Fruit fly (Drosophila melanogaster) whole organism, embryonic: ENCODE results near the gene CG4593.

Experiments used
- Abd-B ChIP-seq: fragments of 200-800 bp; sonication (Bioruptor generic); optimal IDR thresholded peaks from 2 replicates; lab custom pipeline; 2018; ENCODE audit warnings: missing biosample characterization, mild to moderate bottlenecking, missing genetic modification characterization, moderate library complexity
- BtbVII ChIP-seq: fragments of 200-800 bp; sonication (Bioruptor generic); optimal IDR thresholded peaks from 3 replicates; lab custom pipeline; 2017; ENCODE audit warnings: missing biosample characterization, mild to moderate bottlenecking, missing genetic modification characterization
- CG11560 ChIP-seq: fragments of 200-800 bp; sonication (Bioruptor generic); IDR thresholded peaks from 3 replicates; pipeline ENCODE4 v1.3.6; 2022; ENCODE audit warnings: missing biosample characterization, missing genetic modification characterization
- CG11723 ChIP-seq: fragments of 200-800 bp; sonication (Bioruptor generic); optimal IDR thresholded peaks from 2 replicates; lab custom pipeline; 2017; ENCODE audit warnings: missing biosample characterization, mild to moderate bottlenecking, missing genetic modification characterization
- CG12071 ChIP-seq: fragments of 200-800 bp; sonication (Bioruptor generic); optimal IDR thresholded peaks from 3 replicates; lab custom pipeline; 2018; ENCODE audit warnings: missing biosample characterization, mild to moderate bottlenecking, missing genetic modification characterization
- CG15479 ChIP-seq: fragments of 200-800 bp; sonication (Bioruptor generic); optimal IDR thresholded peaks from 3 replicates; lab custom pipeline; 2019; ENCODE audit warnings: missing biosample characterization, mild to moderate bottlenecking, missing genetic modification characterization, moderate library complexity
- CG16813 ChIP-seq: fragments of 200-800 bp; sonication (Bioruptor generic); IDR thresholded peaks from 3 replicates; pipeline ENCODE4 v1.3.6; 2022; ENCODE audit warnings: missing biosample characterization, missing genetic modification characterization; ENCODE audit not compliant: partially characterized antibody
- CG17186 ChIP-seq: fragments of 200-800 bp; sonication (Bioruptor generic); optimal IDR thresholded peaks from 3 replicates; lab custom pipeline; 2017; ENCODE audit warnings: missing biosample characterization, missing genetic modification reagents, missing genetic modification characterization
- CG18262 ChIP-seq: fragments of 200-800 bp; optimal IDR thresholded peaks from 3 replicates; lab custom pipeline; 2019; ENCODE audit warnings: missing biosample characterization, mild to moderate bottlenecking, missing genetic modification characterization, moderate library complexity
- CG18619 ChIP-seq: fragments of 200-800 bp; sonication (Bioruptor generic); optimal IDR thresholded peaks from 3 replicates; lab custom pipeline; 2017; ENCODE audit warnings: missing biosample characterization, mild to moderate bottlenecking, missing genetic modification characterization
- CG2116 ChIP-seq: fragments of 200-800 bp; sonication (Bioruptor generic); optimal IDR thresholded peaks from 3 replicates; lab custom pipeline; 2018; ENCODE audit warnings: missing biosample characterization, mild to moderate bottlenecking, missing genetic modification characterization
- CG32532 ChIP-seq: fragments of 200-800 bp; sonication (Bioruptor generic); IDR thresholded peaks from 2 replicates; pipeline ENCODE4 v1.3.6; 2022; ENCODE audit warnings: missing biosample characterization, missing genetic modification characterization
- CG4424 ChIP-seq: fragments of 200-800 bp; sonication (Bioruptor generic); optimal IDR thresholded peaks from 3 replicates; lab custom pipeline; 2016; ENCODE audit warnings: missing biosample characterization, missing genetic modification characterization
- CG4617 ChIP-seq: fragments of 200-800 bp; sonication (Bioruptor generic); optimal IDR thresholded peaks from 3 replicates; lab custom pipeline; 2016; ENCODE audit warnings: missing biosample characterization, missing genetic modification characterization, borderline replicate concordance
- CG4820 ChIP-seq: fragments of 200-800 bp; sonication (Bioruptor generic); optimal IDR thresholded peaks from 3 replicates; lab custom pipeline; 2016; ENCODE audit warnings: missing biosample characterization, missing genetic modification characterization
- CG6254 ChIP-seq: fragments of 200-800 bp; sonication (Bioruptor generic); optimal IDR thresholded peaks from 3 replicates; lab custom pipeline; 2017; ENCODE audit warnings: mild to moderate bottlenecking, missing biosample characterization, missing genetic modification reagents, missing genetic modification characterization
- CG6689 ChIP-seq: fragments of 200-800 bp; sonication (Bioruptor generic); IDR thresholded peaks from 2 replicates; pipeline ENCODE4 v1.3.6; 2022; ENCODE audit warnings: missing biosample characterization, missing genetic modification characterization
- CG8281 ChIP-seq: fragments of 200-800 bp; sonication (Bioruptor generic); optimal IDR thresholded peaks from 2 replicates; lab custom pipeline; 2018; ENCODE audit warnings: missing biosample characterization, mild to moderate bottlenecking, missing genetic modification characterization, moderate library complexity
- CG8944 ChIP-seq: fragments of 200-800 bp; sonication (Bioruptor generic); optimal IDR thresholded peaks from 3 replicates; lab custom pipeline; 2016; ENCODE audit warnings: missing biosample characterization, missing genetic modification characterization
- Dip3 ChIP-seq: fragments of 200-800 bp; sonication (Bioruptor generic); optimal IDR thresholded peaks from 3 replicates; lab custom pipeline; 2016; ENCODE audit warnings: missing biosample characterization, missing genetic modification characterization
- Fer2 ChIP-seq: fragments of 200-800 bp; sonication (Bioruptor generic); optimal IDR thresholded peaks from 2 replicates; lab custom pipeline; 2018; ENCODE audit warnings: missing biosample characterization, mild to moderate bottlenecking, missing genetic modification characterization, moderate library complexity
- Max ChIP-seq: fragments of 200-800 bp; sonication (Bioruptor generic); optimal IDR thresholded peaks from 2 replicates; lab custom pipeline; 2016; ENCODE audit warnings: missing biosample characterization, mild to moderate bottlenecking, missing genetic modification characterization
- Ravus ChIP-seq: fragments of 200-800 bp; sonication (Bioruptor generic); IDR thresholded peaks from 2 replicates; pipeline ENCODE4 v1.3.6; 2022; ENCODE audit warnings: missing biosample characterization, missing genetic modification characterization
- Ssrp ChIP-seq: fragments of 200-800 bp; sonication (Bioruptor generic); optimal IDR thresholded peaks from 2 replicates; lab custom pipeline; 2018; ENCODE audit warnings: missing biosample characterization, mild to moderate bottlenecking, missing genetic modification characterization, moderate library complexity
- Xbp1 ChIP-seq: fragments of 200-800 bp; sonication (Bioruptor generic); optimal IDR thresholded peaks from 3 replicates; lab custom pipeline; 2016; ENCODE audit warnings: missing biosample characterization, mild to moderate bottlenecking, missing genetic modification characterization
- abd-A ChIP-seq: fragments of 200-800 bp; sonication (Bioruptor generic); optimal IDR thresholded peaks from 3 replicates; lab custom pipeline; 2019; ENCODE audit warnings: missing biosample characterization, mild to moderate bottlenecking, missing genetic modification characterization, moderate library complexity
- ac ChIP-seq: fragments of 200-800 bp; sonication (Bioruptor generic); optimal IDR thresholded peaks from 3 replicates; lab custom pipeline; 2017; ENCODE audit warnings: missing biosample characterization, mild to moderate bottlenecking, missing genetic modification characterization
- ash1 ChIP-seq: fragments of 200-800 bp; sonication (Bioruptor generic); optimal IDR thresholded peaks from 2 replicates; lab custom pipeline; 2018; ENCODE audit warnings: missing biosample characterization, mild to moderate bottlenecking, missing genetic modification characterization
- cas ChIP-seq: fragments of 200-800 bp; sonication (Bioruptor generic); IDR thresholded peaks from 2 replicates; pipeline ENCODE4 v1.3.6; 2022; ENCODE audit warnings: missing biosample characterization, missing genetic modification characterization
- crol ChIP-seq: fragments of 200-800 bp; sonication (Bioruptor generic); IDR thresholded peaks from 2 replicates; pipeline ENCODE4 v1.3.6; 2022; ENCODE audit warnings: missing biosample characterization, missing genetic modification characterization
- gcm ChIP-seq: fragments of 200-800 bp; sonication (Bioruptor generic); optimal IDR thresholded peaks from 2 replicates; lab custom pipeline; 2019; ENCODE audit warnings: missing biosample characterization, mild to moderate bottlenecking, missing genetic modification characterization, moderate library complexity
- hbn ChIP-seq: fragments of 200-800 bp; sonication (Bioruptor generic); IDR thresholded peaks from 2 replicates; pipeline ENCODE4 v1.3.6; 2022; ENCODE audit warnings: missing biosample characterization, missing genetic modification characterization; ENCODE audit not compliant: partially characterized antibody
- jigr1 ChIP-seq: fragments of 200-800 bp; sonication (Bioruptor generic); IDR thresholded peaks from 3 replicates; pipeline ENCODE4 v1.3.6; 2022; ENCODE audit warnings: missing biosample characterization, missing genetic modification characterization
- jing ChIP-seq: fragments of 200-800 bp; sonication (Bioruptor generic); optimal IDR thresholded peaks from 2 replicates; lab custom pipeline; 2018; ENCODE audit warnings: missing biosample characterization, mild to moderate bottlenecking, missing genetic modification characterization
- knrl ChIP-seq: fragments of 200-800 bp; sonication (Bioruptor generic); IDR thresholded peaks from 3 replicates; pipeline ENCODE4 v1.3.6; 2022; ENCODE audit warnings: missing biosample characterization, missing genetic modification characterization; ENCODE audit not compliant: partially characterized antibody
- org-1 ChIP-seq: fragments of 200-800 bp; sonication (Bioruptor generic); optimal IDR thresholded peaks from 2 replicates; lab custom pipeline; 2017; ENCODE audit warnings: missing biosample characterization, missing genetic modification characterization
- pb ChIP-seq: fragments of 200-800 bp; sonication (Bioruptor generic); optimal IDR thresholded peaks from 3 replicates; lab custom pipeline; 2016; ENCODE audit warnings: missing biosample characterization, missing genetic modification characterization
- pho ChIP-seq: fragments of 200-800 bp; sonication (Bioruptor generic); optimal IDR thresholded peaks from 2 replicates; lab custom pipeline; 2016; ENCODE audit warnings: missing biosample characterization, missing genetic modification characterization
- schlank ChIP-seq: fragments of 200-800 bp; sonication (Bioruptor generic); optimal IDR thresholded peaks from 2 replicates; lab custom pipeline; 2018; ENCODE audit warnings: missing biosample characterization, mild to moderate bottlenecking, missing genetic modification characterization
- slp2 ChIP-seq: fragments of 200-800 bp; sonication (Bioruptor generic); optimal IDR thresholded peaks from 2 replicates; lab custom pipeline; 2016; ENCODE audit warnings: missing biosample characterization, missing genetic modification characterization
- sr ChIP-seq: fragments of 200-800 bp; sonication (Bioruptor generic); IDR thresholded peaks from 3 replicates; pipeline ENCODE4 v1.3.6; 2022; ENCODE audit warnings: missing biosample characterization, missing genetic modification characterization
- toy ChIP-seq: fragments of 200-800 bp; sonication (Bioruptor generic); IDR thresholded peaks from 2 replicates; pipeline ENCODE4 v1.3.6; 2022; ENCODE audit warnings: missing biosample characterization, missing genetic modification characterization
- twi ChIP-seq: fragments of 200-800 bp; optimal IDR thresholded peaks from 2 replicates; lab custom pipeline; 2019; ENCODE audit warnings: missing biosample characterization, mild to moderate bottlenecking, missing genetic modification characterization, moderate library complexity
- tx ChIP-seq: fragments of 200-800 bp; sonication (Bioruptor generic); optimal IDR thresholded peaks from 2 replicates; lab custom pipeline; 2016; ENCODE audit warnings: missing biosample characterization, missing genetic modification characterization
- wek ChIP-seq: fragments of 200-800 bp; sonication (Bioruptor generic); optimal IDR thresholded peaks from 3 replicates; lab custom pipeline; 2018; ENCODE audit warnings: missing biosample characterization, mild to moderate bottlenecking, missing genetic modification characterization, moderate library complexity
- wor ChIP-seq: fragments of 200-800 bp; sonication (Bioruptor generic); IDR thresholded peaks from 2 replicates; pipeline ENCODE4 v1.3.6; 2022; ENCODE audit warnings: missing biosample characterization, missing genetic modification characterization
- yki ChIP-seq: fragments of >200 bp; optimal IDR thresholded peaks from 3 replicates; lab custom pipeline; 2018
- zen2 ChIP-seq: fragments of 200-800 bp; sonication (Bioruptor generic); IDR thresholded peaks from 3 replicates; pipeline ENCODE4 v1.3.6; 2022; ENCODE audit warnings: missing biosample characterization, missing genetic modification characterization; ENCODE audit not compliant: partially characterized antibody

The CG4593 gene

DNA sequence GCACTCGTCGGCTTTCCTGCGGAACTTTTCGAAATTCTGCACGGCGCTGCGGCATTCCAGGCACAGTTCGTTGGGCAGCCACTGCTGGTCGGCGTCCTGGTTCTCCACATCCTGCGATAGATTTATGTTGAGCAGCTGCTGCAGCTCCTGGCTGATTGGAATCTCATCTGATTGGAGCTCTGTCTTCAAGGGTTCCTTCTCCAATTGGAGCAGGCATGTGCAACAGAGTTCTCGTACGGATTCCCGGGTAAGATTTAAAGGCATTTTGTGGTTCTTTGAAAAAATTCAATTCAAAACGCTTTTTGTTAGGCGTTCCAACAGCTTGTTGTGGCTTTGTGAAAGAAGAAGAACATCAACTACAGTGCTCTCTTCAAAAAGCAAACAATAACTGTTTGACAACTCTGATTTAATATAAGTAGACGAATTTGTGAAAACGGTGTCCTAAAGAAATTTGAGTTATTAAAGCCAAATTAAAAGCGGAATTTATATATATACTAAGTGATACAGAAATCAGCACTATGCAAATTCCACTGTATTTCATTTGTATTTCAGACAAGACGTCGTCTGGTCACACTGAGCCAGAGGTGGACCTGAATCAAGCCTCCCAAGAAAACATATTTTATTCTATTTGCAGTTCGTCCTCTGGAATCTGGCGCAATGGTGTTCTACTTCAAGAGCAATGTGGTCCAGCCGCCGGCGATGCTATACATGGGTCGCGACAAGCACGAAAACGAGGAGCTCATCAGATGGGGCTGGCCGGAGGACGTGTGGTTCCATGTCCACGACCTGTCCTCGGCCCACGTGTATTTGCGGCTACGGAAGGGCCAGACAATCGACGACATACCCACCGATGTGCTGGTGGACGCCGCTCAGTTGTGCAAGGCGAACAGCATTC, at the start of gene CG4593, which contains the start of gene CG3032 (continued):
- TF ChIP-seq CG8944 (GFP tag; lab: Kevin White, UChicago) = peak; percentile 67
- peak; percentile 69; the same call in 2 of the 3 replicates for TF ChIP-seq CG11560 (tag; lab: Robert Waterston, UW)
- peak; percentile 19 for TF ChIP-seq wek (GFP tag; lab: Kevin White, UChicago)
- TF ChIP-seq CG15479 (GFP tag; lab: Kevin White, UChicago) = no peak
- TF ChIP-seq CG4424 (GFP tag; lab: Kevin White, UChicago) = peak; percentile 66
- TF ChIP-seq slp2 (GFP tag; lab: Kevin White, UChicago) = peak; percentile 47
- peak; percentile 77 for TF ChIP-seq Ravus (GFP tag; lab: Robert Waterston, UW)
- TF ChIP-seq wor (GFP tag; lab: Robert Waterston, UW) = peak; percentile 74
- no peak for TF ChIP-seq CG16813 (GFP tag; lab: Robert Waterston, UW)
- TF ChIP-seq Ssrp (tag; lab: Kevin White, UChicago) = peak; percentile 68
- peak; percentile 86 for TF ChIP-seq CG4617 (GFP tag; lab: Kevin White, UChicago)
- peak; percentile 87 for TF ChIP-seq Xbp1
- no peak for TF ChIP-seq zen2 (GFP tag; lab: Robert Waterston, UW)
- peak; percentile 70 for TF ChIP-seq cas (GFP tag; lab: Robert Waterston, UW)
- TF ChIP-seq CG18262 (tag; lab: Kevin White, UChicago) = peak; percentile 76
- peak; percentile 81 for TF ChIP-seq pho
- TF ChIP-seq CG2116 (GFP tag; lab: Kevin White, UChicago) = peak; percentile 57
- no peak for TF ChIP-seq crol (GFP tag; lab: Robert Waterston, UW)
- TF ChIP-seq Abd-B = peak; percentile 75
- TF ChIP-seq toy (GFP tag; lab: Robert Waterston, UW) = no peak
- peak; percentile 42 for TF ChIP-seq gcm
- peak; percentile 77 for TF ChIP-seq tx (GFP tag; lab: Kevin White, UChicago)
- TF ChIP-seq ac (GFP tag; lab: Kevin White, UChicago) = no peak
- 0 out of 3 replicates have a peak, but pooled peaks have one; percentile 27 for TF ChIP-seq sr (GFP tag; lab: Robert Waterston, UW)
- TF ChIP-seq CG11723 (GFP tag; lab: Kevin White, UChicago) = peak; percentile 24
- peak; percentile 33 for TF ChIP-seq Fer2 (tag; lab: Kevin White, UChicago)
- TF ChIP-seq CG18619 (GFP tag; lab: Kevin White, UChicago) = peak; percentile 71
- peak; percentile 87 for TF ChIP-seq CG6689 (GFP tag; lab: Robert Waterston, UW)
- TF ChIP-seq BtbVII = peak; percentile 9
- peak; percentile 70 for TF ChIP-seq CG12071 (GFP tag; lab: Kevin White, UChicago)
- no peak for TF ChIP-seq hbn (GFP tag; lab: Robert Waterston, UW)
- no peak for TF ChIP-seq pb (GFP tag; lab: Kevin White, UChicago)
- TF ChIP-seq twi (tag; lab: Kevin White, UChicago) = peak; percentile 29
- TF ChIP-seq knrl (GFP tag; lab: Robert Waterston, UW) = peak; percentile 28; the same call in 1 of the 3 replicates
- no peak for TF ChIP-seq ash1 (GFP tag; lab: Kevin White, UChicago)
- peak; percentile 80 for TF ChIP-seq Max (GFP tag; lab: Kevin White, UChicago)
- TF ChIP-seq CG6254 = no peak
- peak; percentile 49 for TF ChIP-seq CG17186 (GFP tag; lab: Kevin White, UChicago)
- TF ChIP-seq Dip3 (GFP tag; lab: Kevin White, UChicago) = peak; percentile 86
- TF ChIP-seq CG8281 (tag; lab: Kevin White, UChicago) = peak; percentile 15
- peak; percentile 65; the same call in 2 of the 3 replicates for TF ChIP-seq jigr1 (GFP tag; lab: Robert Waterston, UW)
- TF ChIP-seq org-1 (GFP tag; lab: Kevin White, UChicago) = peak; percentile 40
- TF ChIP-seq abd-A (tag; lab: Kevin White, UChicago) = no peak
- peak; percentile 49 for TF ChIP-seq schlank (tag; lab: Kevin White, UChicago)
- TF ChIP-seq CG32532 = peak; percentile 92
- peak; percentile 38 for TF ChIP-seq jing (GFP tag; lab: Kevin White, UChicago)
- TF ChIP-seq CG4820 = peak; percentile 57
- TF ChIP-seq yki (lab: Kevin White, UChicago) = no peak
